Fruit fly (Drosophila melanogaster) whole organism: ENCODE results near the gene CG12104.

ENCODE experiments used
- CG8478 ChIP-seq: fragments of >200 bp; optimal IDR thresholded peaks from 2 replicates; lab custom pipeline; 2018; ENCODE audit warnings: inconsistent platforms
- Dll ChIP-seq: fragments of >200 bp; optimal IDR thresholded peaks from 2 replicates; lab custom pipeline; 2017
- EcR ChIP-seq, 2 experiments: fragments of >200 bp; optimal IDR thresholded peaks; 2 replicates each; lab custom pipeline; 2017; ENCODE audit warnings: missing biosample characterization in 2 of 2, missing genetic modification characterization in 2 of 2, missing genetic modification reagents in 2 of 2
- pan ChIP-seq: fragments of >200 bp; optimal IDR thresholded peaks from 2 replicates; lab custom pipeline; 2017
- psq ChIP-seq: fragments of >200 bp; optimal IDR thresholded peaks from 2 replicates; lab custom pipeline; 2017
- usp ChIP-seq: fragments of >200 bp; optimal IDR thresholded peaks from 2 replicates; lab custom pipeline; 2017; ENCODE audit warnings: missing biosample characterization, missing genetic modification characterization, mixed read lengths

- no peak for TF ChIP-seq psq
- TF ChIP-seq EcR (GFP tag; optimal IDR thresholded peaks at IDR 0.05; lab: Kevin White, UChicago) = no peak
- TF ChIP-seq Dll = no peak
- TF ChIP-seq pan = no peak
- no peak for TF ChIP-seq usp (GFP tag; lab: Kevin White, UChicago)
- TF ChIP-seq CG8478 = no peak
Observed at dm6 chr3L:1577338-1577737, 25.1 kb downstream of the CG12104 start.
